Fruit fly (Drosophila melanogaster) whole organism, pupa: Measurements from ENCODE around the gene CG8641.

Experiments used
- CG15710 ChIP-seq: fragments of 200-800 bp; sonication (Bioruptor generic); optimal IDR thresholded peaks from 2 replicates; lab custom pipeline; 2018; ENCODE audit warnings: missing biosample characterization, mild to moderate bottlenecking, missing genetic modification characterization, moderate library complexity
- CG17806 ChIP-seq: fragments of 200-800 bp; sonication (Bioruptor generic); optimal IDR thresholded peaks from 2 replicates; lab custom pipeline; 2018; ENCODE audit warnings: missing biosample characterization, mild to moderate bottlenecking, missing genetic modification characterization, moderate library complexity
- CG32121 ChIP-seq: fragments of 200-800 bp; sonication (Bioruptor generic); IDR thresholded peaks from 2 replicates; pipeline ENCODE4 v1.3.6; 2022; ENCODE audit warnings: missing biosample characterization, missing genetic modification characterization
- D1 ChIP-seq: fragments of 200-800 bp; sonication (Bioruptor generic); optimal IDR thresholded peaks from 2 replicates; lab custom pipeline; 2018; ENCODE audit warnings: missing biosample characterization, mild to moderate bottlenecking, missing genetic modification characterization, moderate library complexity
- EcR ChIP-seq: fragments of 200-800 bp; sonication (Bioruptor generic); optimal IDR thresholded peaks from 3 replicates; lab custom pipeline; 2019; ENCODE audit warnings: missing biosample characterization, missing genetic modification characterization, mild to moderate bottlenecking, moderate library complexity, missing genetic modification reagents
- Pif1A ChIP-seq: fragments of 200-800 bp; sonication (Bioruptor generic); optimal IDR thresholded peaks from 3 replicates; lab custom pipeline; 2016; ENCODE audit warnings: missing biosample characterization, missing genetic modification characterization
- Pif1B ChIP-seq: fragments of 200-800 bp; sonication (Bioruptor generic); optimal IDR thresholded peaks from 3 replicates; lab custom pipeline; 2016; ENCODE audit warnings: missing biosample characterization, missing genetic modification characterization

dm6 chr3L:7009886-7010285 lies 67.4 kb downstream of the CG8641 start:
- TF ChIP-seq Pif1B (GFP tag; lab: Kevin White, UChicago) (no peak), D1 (no peak), EcR (GFP tag; lab: Kevin White, UChicago) (no peak), CG17806 (no peak), CG32121 (no peak), Pif1A (GFP tag; lab: Kevin White, UChicago) (no peak), CG15710 (tag; lab: Kevin White, UChicago) (no peak)
